Worm (Caenorhabditis elegans) whole organism, late embryonic: ENCODE data around the gene mpz-3.

ENCODE experiments used
- C08G9.2 ChIP-seq: sonication (generic microtip); optimal IDR thresholded peaks from 2 replicates; lab custom pipeline; 2016; ENCODE audit warnings: mild to moderate bottlenecking, missing genetic modification characterization, moderate library complexity, missing compliant biosample characterization
- ceh-48 ChIP-seq: sonication (generic microtip); optimal IDR thresholded peaks from 2 replicates; lab custom pipeline; 2016; ENCODE audit warnings: missing genetic modification characterization, inconsistent platforms, missing compliant biosample characterization
- dve-1 ChIP-seq: sonication (generic microtip); optimal IDR thresholded peaks from 2 replicates; lab custom pipeline; 2017; ENCODE audit warnings: antibody characterized with exemption, mild to moderate bottlenecking, missing genetic modification characterization, missing compliant biosample characterization
- fkh-10 ChIP-seq: fragments of 150-350 bp; optimal IDR thresholded peaks from 2 replicates; lab custom pipeline; 2014; ENCODE audit warnings: missing biosample characterization, missing genetic modification reagents, missing genetic modification characterization
- nhr-11 ChIP-seq: fragments of 150-350 bp; optimal IDR thresholded peaks from 2 replicates; lab custom pipeline; 2014; ENCODE audit warnings: missing biosample characterization, missing genetic modification characterization
- pqm-1 ChIP-seq: sonication (generic microtip); optimal IDR thresholded peaks from 2 replicates; lab custom pipeline; 2016; ENCODE audit warnings: missing genetic modification characterization, missing compliant biosample characterization
- tbx-2 ChIP-seq: sonication (generic microtip); optimal IDR thresholded peaks from 2 replicates; lab custom pipeline; 2016; ENCODE audit warnings: missing genetic modification characterization, missing compliant biosample characterization

ce11 chrII:6531940-6532339 lies 33.3 kb downstream of the mpz-3 start, which contains the start of gene abcx-1:
- TF ChIP-seq nhr-11 (tag; lab: Kevin White, UChicago), result no peak
- TF ChIP-seq pqm-1 (tag; lab: Kevin White, UChicago), result no peak
- TF ChIP-seq fkh-10 (GFP tag; lab: Kevin White, UChicago), result no peak
- TF ChIP-seq tbx-2 (tag; lab: Kevin White, UChicago), result no peak
- no peak for TF ChIP-seq C08G9.2 (tag; lab: Kevin White, UChicago)
- no peak for TF ChIP-seq dve-1 (tag; lab: Kevin White, UChicago)
- no peak for TF ChIP-seq ceh-48 (tag; lab: Kevin White, UChicago)
